Fruit fly (Drosophila melanogaster): ENCODE data around the gene RanGAP.

- TF ChIP-seq h (optimal IDR thresholded peaks at IDR 0.05) = no peak
- TF ChIP-seq insv (optimal IDR thresholded peaks at IDR 0.05) = no peak
- TF ChIP-seq psq (optimal IDR thresholded peaks at IDR 0.05) = no peak
These were observed 35.9 kb upstream of the RanGAP start for dm6 chr2L:19405685-19406357.
